Comparison of ENCODE assay signal across 5 worm cellular contexts in the genomic region with DNA sequence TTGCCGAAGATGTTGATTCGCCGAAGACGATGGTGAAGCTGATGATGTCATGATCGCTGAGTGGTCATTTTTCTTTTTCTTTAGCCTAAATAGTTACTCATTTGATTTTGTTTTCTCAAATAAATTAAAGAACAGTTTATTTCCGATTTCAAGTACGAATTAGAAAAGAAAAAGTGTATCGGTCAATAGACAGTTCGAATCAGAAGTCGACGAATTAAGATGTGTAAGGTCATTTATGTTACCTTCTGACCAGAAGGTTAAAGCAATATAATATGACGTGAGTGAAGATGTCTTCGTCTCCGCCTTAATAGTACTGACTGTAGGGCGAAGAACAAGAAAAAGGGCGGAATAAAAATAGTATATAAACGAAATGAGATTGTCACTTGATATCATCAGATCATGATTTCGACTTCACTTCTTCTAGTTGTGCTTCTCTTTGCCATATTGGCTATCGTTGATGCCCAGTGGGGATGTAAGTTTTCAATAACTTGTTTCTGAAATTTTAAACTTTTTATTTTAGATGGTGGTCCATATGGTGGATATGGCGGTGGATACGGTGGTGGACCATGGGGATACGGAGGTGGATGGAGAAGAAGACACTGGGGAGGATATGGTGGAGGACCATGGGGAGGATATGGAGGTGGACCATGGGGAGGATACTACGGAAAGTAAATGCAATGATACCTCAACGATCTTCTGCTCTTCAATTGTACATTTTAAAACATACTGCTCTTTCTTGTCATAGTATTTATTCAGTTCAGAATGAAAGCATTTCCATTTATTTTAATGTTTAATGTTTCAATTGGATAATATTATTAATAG.
A peak's percentile ranks its signal among the peaks of the same experiment; 100 is the strongest.
TF ChIP-seq lines count a peak whose summit lies in the region.

A gene (minus strand): TSS at position 51 of the 822 bp plus-strand sequence.
A gene (plus strand): TSS at position 389 of the 822 bp plus-strand sequence.

TF ChIP-seq in whole organism, L1 larva, 84 proteins besides CTCF, POLR2A, EP300 and RAD21 (continues in another document):
- TF ChIP-seq ceh-82 (tag; optimal IDR thresholded peaks at IDR 0.05; lab: Kevin White, UChicago) (no peak), ces-1 (GFP tag; optimal IDR thresholded peaks at IDR 0.05; lab: Kevin White, UChicago) (no peak), jun-1 (tag; optimal IDR thresholded peaks at IDR 0.05; lab: Kevin White, UChicago) (no peak), F16B12.6 (tag; optimal IDR thresholded peaks at IDR 0.05; lab: Kevin White, UChicago) (no peak), unc-98 (GFP tag; IDR thresholded peaks at IDR 0.05; lab: Robert Waterston, UW) (no peak), C04F5.9 (tag; optimal IDR thresholded peaks at IDR 0.05; lab: Kevin White, UChicago) (no peak), aly-2 (tag; optimal IDR thresholded peaks at IDR 0.05; lab: Kevin White, UChicago) (no peak), elt-3 (tag; optimal IDR thresholded peaks at IDR 0.05; lab: Kevin White, UChicago) (peak in 2 of 6 experiments; percentile 60 to 74), egl-13 (tag; optimal IDR thresholded peaks at IDR 0.05; lab: Kevin White, UChicago) (no peak), mef-2 (tag; optimal IDR thresholded peaks at IDR 0.05; lab: Kevin White, UChicago) (no peak), rnt-1 (tag; optimal IDR thresholded peaks at IDR 0.05; lab: Kevin White, UChicago) (no peak), nhr-12 (tag; optimal IDR thresholded peaks at IDR 0.05; lab: Kevin White, UChicago) (no peak), lir-3 (tag; optimal IDR thresholded peaks at IDR 0.05; lab: Kevin White, UChicago; ENCODE audit: poor library complexity) (no peak), ama-1 (optimal IDR thresholded peaks at IDR 0.05; lab: Kevin White, UChicago) (peak; percentile 82), mdl-1 (tag; optimal IDR thresholded peaks at IDR 0.05; lab: Kevin White, UChicago) (no peak), unc-130 (tag; optimal IDR thresholded peaks at IDR 0.05; lab: Kevin White, UChicago) (no peak), fos-1 (tag; optimal IDR thresholded peaks at IDR 0.05; lab: Kevin White, UChicago) (no peak)

TF ChIP-seq in whole organism, L2 larva, 48 proteins besides CTCF, POLR2A, EP300 and RAD21:
- TF ChIP-seq peb-1 (tag; optimal IDR thresholded peaks at IDR 0.05; lab: Kevin White, UChicago) = no peak
- peak; percentile 94 for TF ChIP-seq ama-1 (optimal IDR thresholded peaks at IDR 0.05; lab: Kevin White, UChicago)
- TF ChIP-seq crh-2 (tag; optimal IDR thresholded peaks at IDR 0.05; lab: Kevin White, UChicago) = peak; percentile 4
- peak; percentile 87 for TF ChIP-seq nhr-25 (tag; optimal IDR thresholded peaks at IDR 0.05; lab: Kevin White, UChicago)
- TF ChIP-seq dmd-4 (tag; optimal IDR thresholded peaks at IDR 0.05; lab: Kevin White, UChicago) = no peak
- no peak for TF ChIP-seq nhr-10 (tag; optimal IDR thresholded peaks at IDR 0.05; lab: Kevin White, UChicago)
- TF ChIP-seq lsy-2 (tag; optimal IDR thresholded peaks at IDR 0.05; lab: Kevin White, UChicago) = no peak
- TF ChIP-seq egl-27 (tag; optimal IDR thresholded peaks at IDR 0.05; lab: Kevin White, UChicago) = no peak
- TF ChIP-seq sma-3 (GFP tag; optimal IDR thresholded peaks at IDR 0.05; lab: Kevin White, UChicago) = peak; percentile 72
- TF ChIP-seq sma-9 (GFP tag; optimal IDR thresholded peaks at IDR 0.05; lab: Kevin White, UChicago) = peak; percentile 37
- TF ChIP-seq sma-9 (tag; optimal IDR thresholded peaks at IDR 0.05; lab: Kevin White, UChicago) = no peak
- peak; percentile 28 for TF ChIP-seq blmp-1 (tag; optimal IDR thresholded peaks at IDR 0.05; lab: Kevin White, UChicago; ENCODE audit: insufficient read depth)
- no peak for TF ChIP-seq elt-3 (tag; optimal IDR thresholded peaks at IDR 0.05; lab: Kevin White, UChicago)
- TF ChIP-seq snpc-4 (tag; optimal IDR thresholded peaks at IDR 0.05; lab: Kevin White, UChicago) = no peak
- TF ChIP-seq nhr-23 (tag; optimal IDR thresholded peaks at IDR 0.05; lab: Kevin White, UChicago) = no peak
- TF ChIP-seq unc-39 (tag; optimal IDR thresholded peaks at IDR 0.05; lab: Kevin White, UChicago) = no peak

TF ChIP-seq in whole organism, L3 larva, 47 proteins besides CTCF, POLR2A, EP300 and RAD21 (continues in another document):
- TF ChIP-seq nhr-77 (tag; optimal IDR thresholded peaks at IDR 0.05; lab: Kevin White, UChicago) (no peak), mdl-1 (tag; optimal IDR thresholded peaks at IDR 0.05; lab: Kevin White, UChicago) (no peak), tbx-2 (tag; optimal IDR thresholded peaks at IDR 0.05; lab: Kevin White, UChicago) (no peak), jun-1 (tag; optimal IDR thresholded peaks at IDR 0.05; lab: Kevin White, UChicago) (no peak), ceh-9 (tag; optimal IDR thresholded peaks at IDR 0.05; lab: Kevin White, UChicago) (no peak), mml-1 (tag; optimal IDR thresholded peaks at IDR 0.05; lab: Kevin White, UChicago) (no peak), snpc-4 (tag; optimal IDR thresholded peaks at IDR 0.05; lab: Kevin White, UChicago) (no peak), pqm-1 (tag; optimal IDR thresholded peaks at IDR 0.05; lab: Kevin White, UChicago) (no peak), egl-27 (tag; optimal IDR thresholded peaks at IDR 0.05; lab: Kevin White, UChicago) (no peak), nhr-76 (tag; optimal IDR thresholded peaks at IDR 0.05; lab: Kevin White, UChicago) (no peak), lin-39 (tag; optimal IDR thresholded peaks at IDR 0.05; lab: Kevin White, UChicago) (no peak), nhr-28 (tag; optimal IDR thresholded peaks at IDR 0.05; lab: Kevin White, UChicago) (no peak), pha-4 (tag; optimal IDR thresholded peaks at IDR 0.05; lab: Kevin White, UChicago) (no peak), elt-3 (tag; optimal IDR thresholded peaks at IDR 0.05; lab: Kevin White, UChicago) (peak in 1 of 3 experiments; percentile 79), ztf-4 (tag; optimal IDR thresholded peaks at IDR 0.05; lab: Kevin White, UChicago) (no peak), eor-1 (tag; optimal IDR thresholded peaks at IDR 0.05; lab: Kevin White, UChicago) (no peak), ztf-11 (tag; optimal IDR thresholded peaks at IDR 0.05; lab: Kevin White, UChicago) (no peak), ceh-28 (tag; optimal IDR thresholded peaks at IDR 0.05; lab: Kevin White, UChicago) (no peak), hmg-11 (tag; optimal IDR thresholded peaks at IDR 0.05; lab: Kevin White, UChicago) (no peak)

TF ChIP-seq in whole organism, L4 larva, 104 proteins besides CTCF, POLR2A, EP300 and RAD21 (continues in another document):
- TF ChIP-seq daf-12 (tag; optimal IDR thresholded peaks at IDR 0.05; lab: Kevin White, UChicago) (no peak), madf-9 (GFP tag; conservative IDR thresholded peaks at IDR 0.05; lab: Robert Waterston, UW) (0 out of 2 replicates have a peak, but pooled peaks have one; percentile 4), unc-62 (GFP tag; optimal IDR thresholded peaks at IDR 0.05 in 1 of 2; lab: Kevin White, UChicago) (peak in 1 of 2 experiments; percentile 97), unc-62 (tag; optimal IDR thresholded peaks at IDR 0.05; lab: Kevin White, UChicago) (no peak), jun-1 (tag; optimal IDR thresholded peaks at IDR 0.05; lab: Kevin White, UChicago) (no peak), ceh-20 (GFP tag; IDR thresholded peaks at IDR 0.05; lab: Robert Waterston, UW) (no peak), lin-13 (GFP tag; optimal IDR thresholded peaks at IDR 0.05; lab: Kevin White, UChicago) (no peak), mdl-1 (tag; optimal IDR thresholded peaks at IDR 0.05; lab: Kevin White, UChicago) (no peak), lin-38 (GFP tag; IDR thresholded peaks at IDR 0.05; lab: Robert Waterston, UW) (no peak), mxl-2 (GFP tag; conservative IDR thresholded peaks at IDR 0.05; lab: Robert Waterston, UW) (0 out of 2 replicates have a peak, but pooled peaks have one; percentile 50), mep-1 (tag; optimal IDR thresholded peaks at IDR 0.05; lab: Kevin White, UChicago) (no peak), aly-2 (tag; optimal IDR thresholded peaks at IDR 0.05; lab: Kevin White, UChicago) (no peak), ama-1 (optimal IDR thresholded peaks at IDR 0.05; lab: Kevin White, UChicago) (peak; percentile 94), ctbp-1 (GFP tag; IDR thresholded peaks at IDR 0.05; lab: Robert Waterston, UW) (0 out of 2 replicates have a peak, but pooled peaks have one; percentile 15), F26F4.8 (GFP tag; conservative IDR thresholded peaks at IDR 0.05; lab: Robert Waterston, UW) (no peak), ceh-44 (GFP tag; IDR thresholded peaks at IDR 0.05; lab: Robert Waterston, UW) (no peak), egl-43 (GFP tag; IDR thresholded peaks at IDR 0.05; lab: Robert Waterston, UW) (0 out of 2 replicates have a peak, but pooled peaks have one; percentile 14)

TF ChIP-seq in whole organism, young adult, 124 proteins besides CTCF, POLR2A, EP300 and RAD21:
- TF ChIP-seq ama-1 (optimal IDR thresholded peaks at IDR 0.05; lab: Kevin White, UChicago) (peak; percentile 71), ama-1 (GFP tag; optimal IDR thresholded peaks at IDR 0.05; lab: Kevin White, UChicago) (no peak), T26A5.8 (tag; optimal IDR thresholded peaks at IDR 0.05; lab: Kevin White, UChicago) (no peak), repo-1 (tag; optimal IDR thresholded peaks at IDR 0.05; lab: Kevin White, UChicago) (peak; percentile 17), mcd-1 (GFP tag; IDR thresholded peaks at IDR 0.05; lab: Robert Waterston, UW) (peak; percentile 34; the same call in 1 of the 2 replicates), let-607 (tag; optimal IDR thresholded peaks at IDR 0.05; lab: Kevin White, UChicago) (no peak)
TF ChIP-seq in whole organism, young adult: peak in this region for 3.
